Fruit fly (Drosophila melanogaster): ENCODE results near the gene CG33669.

dm6 chrX:6372769-6373197, 27.1 kb downstream of the CG33669 start, which contains the start of gene PpV:
- no peak for TF ChIP-seq CG32264 (GFP tag; optimal IDR thresholded peaks at IDR 0.05)
- no peak for TF ChIP-seq Myc (optimal IDR thresholded peaks at IDR 0.05)
- no peak for TF ChIP-seq sv (GFP tag; optimal IDR thresholded peaks at IDR 0.05)
- peak; percentile 13 for TF ChIP-seq h (GFP tag; optimal IDR thresholded peaks at IDR 0.05)
- TF ChIP-seq OdsH (GFP tag; optimal IDR thresholded peaks at IDR 0.05) = no peak
- no peak for TF ChIP-seq usp (GFP tag; optimal IDR thresholded peaks at IDR 0.05)
- TF ChIP-seq Vsx2 (GFP tag; optimal IDR thresholded peaks at IDR 0.05; ENCODE audit: partially characterized antibody) = no peak
- no peak for TF ChIP-seq pan (optimal IDR thresholded peaks at IDR 0.05)
- no peak for TF ChIP-seq Rel (GFP tag; optimal IDR thresholded peaks at IDR 0.05)
- TF ChIP-seq Rel (tag; optimal IDR thresholded peaks at IDR 0.05) = peak; percentile 6
